3 fruit fly cellular contexts compared by ENCODE assay signal in the genomic region with DNA sequence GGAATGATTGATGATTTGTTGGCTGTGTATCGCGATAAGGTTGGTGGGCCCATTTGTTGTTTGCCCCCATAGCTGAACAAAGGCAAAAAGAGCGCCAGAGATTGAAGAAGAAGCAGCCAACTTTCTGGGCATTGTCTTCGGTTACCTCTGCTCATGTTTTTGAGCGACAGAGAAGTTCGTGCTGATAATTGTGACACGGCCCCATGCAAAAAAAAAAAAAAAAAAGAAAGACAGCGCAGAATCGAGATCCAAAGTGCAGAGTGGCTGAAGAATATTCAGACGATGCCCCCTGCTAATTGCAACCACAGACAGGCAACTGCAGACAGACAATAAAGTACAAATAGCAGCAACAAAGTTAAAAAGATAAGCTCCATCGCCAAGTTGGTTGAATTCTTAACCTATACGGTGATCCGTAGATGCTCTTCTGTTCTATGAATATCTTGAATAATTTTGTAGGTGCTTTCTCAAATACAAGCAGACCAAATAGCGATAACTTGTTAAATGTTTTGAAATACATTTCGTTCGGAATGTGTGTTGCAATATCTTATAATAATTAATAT.
TF ChIP-seq lines count a peak whose summit lies in the region.

No protein-coding gene starts in this region.

- TF ChIP-seq CTCF in whole organism, embryonic (GFP tag; optimal IDR thresholded peaks at IDR 0.05; lab: Kevin White, UChicago), result no peak

TF ChIP-seq in whole organism, embryonic, 481 proteins besides CTCF, POLR2A, EP300 and RAD21:
- TF ChIP-seq CG11723 (GFP tag; optimal IDR thresholded peaks at IDR 0.05; lab: Kevin White, UChicago), result no peak
- TF ChIP-seq Side (GFP tag; optimal IDR thresholded peaks at IDR 0.05; lab: Kevin White, UChicago), result no peak
- TF ChIP-seq Med (GFP tag; lab: Kevin White, UChicago), result peak; percentile 41
- peak; percentile 46 for TF ChIP-seq D19A (tag; optimal IDR thresholded peaks at IDR 0.05; lab: Kevin White, UChicago)
- 0 out of 2 replicates have a peak, but pooled peaks have one; percentile 1 for TF ChIP-seq Atf6 (GFP tag; IDR thresholded peaks at IDR 0.05; lab: Robert Waterston, UW)
- TF ChIP-seq CG10267 (tag; optimal IDR thresholded peaks at IDR 0.05; lab: Kevin White, UChicago), result no peak

TF ChIP-seq in whole organism, prepupa, 60 proteins besides CTCF, POLR2A, EP300 and RAD21 (continues in another document):
- TF ChIP-seq Sox15 (GFP tag; optimal IDR thresholded peaks at IDR 0.05; lab: Kevin White, UChicago) (no peak), CG32006 (GFP tag; optimal IDR thresholded peaks at IDR 0.05; lab: Kevin White, UChicago) (no peak), dsx (GFP tag; optimal IDR thresholded peaks at IDR 0.05; lab: Kevin White, UChicago; ENCODE audit: poor library complexity, severe bottlenecking) (peak; percentile 82), fkh (GFP tag; optimal IDR thresholded peaks at IDR 0.05; lab: Kevin White, UChicago) (no peak), Gug (GFP tag; IDR thresholded peaks at IDR 0.05; lab: Robert Waterston, UW) (no peak), esn (GFP tag; optimal IDR thresholded peaks at IDR 0.05; lab: Kevin White, UChicago) (no peak), ss (GFP tag; optimal IDR thresholded peaks at IDR 0.05; lab: Kevin White, UChicago) (peak in 1 of 2 experiments; percentile 79), svp (GFP tag; lab: Kevin White, UChicago) (peak; percentile 92), CG6808 (GFP tag; optimal IDR thresholded peaks at IDR 0.05; lab: Kevin White, UChicago) (no peak), Hr39 (GFP tag; optimal IDR thresholded peaks at IDR 0.05; lab: Kevin White, UChicago) (no peak), Hr38 (GFP tag; optimal IDR thresholded peaks at IDR 0.05; lab: Kevin White, UChicago) (no peak), acj6 (GFP tag; optimal IDR thresholded peaks at IDR 0.05; lab: Kevin White, UChicago) (no peak), CG3919 (GFP tag; optimal IDR thresholded peaks at IDR 0.05; lab: Kevin White, UChicago) (peak; percentile 28), CG9139 (GFP tag; optimal IDR thresholded peaks at IDR 0.05; lab: Kevin White, UChicago) (peak; percentile 20), Sox14 (GFP tag; optimal IDR thresholded peaks at IDR 0.05; lab: Kevin White, UChicago) (peak; percentile 37), CG31627 (GFP tag; optimal IDR thresholded peaks at IDR 0.05; lab: Kevin White, UChicago) (no peak), fd85E (GFP tag; optimal IDR thresholded peaks at IDR 0.05; lab: Kevin White, UChicago) (no peak), Ets21C (GFP tag; optimal IDR thresholded peaks at IDR 0.05; lab: Kevin White, UChicago) (no peak), Met (GFP tag; optimal IDR thresholded peaks at IDR 0.05; lab: Kevin White, UChicago) (no peak), Lpt (GFP tag; optimal IDR thresholded peaks at IDR 0.05; lab: Kevin White, UChicago) (no peak), Sox102F (GFP tag; optimal IDR thresholded peaks at IDR 0.05; lab: Kevin White, UChicago) (no peak), eg (GFP tag; IDR thresholded peaks at IDR 0.05; lab: Robert Waterston, UW) (no peak), CG8319 (GFP tag; optimal IDR thresholded peaks at IDR 0.05; lab: Kevin White, UChicago) (no peak), CG6163 (GFP tag; IDR thresholded peaks at IDR 0.05; lab: Robert Waterston, UW) (no peak; the same call in 2 of the 3 replicates), Eip78C (GFP tag; lab: Kevin White, UChicago) (peak; percentile 7), CG6792 (GFP tag; optimal IDR thresholded peaks at IDR 0.05; lab: Kevin White, UChicago) (no peak), Blimp-1 (GFP tag; optimal IDR thresholded peaks at IDR 0.05; lab: Kevin White, UChicago) (no peak), CG10631 (GFP tag; optimal IDR thresholded peaks at IDR 0.05; lab: Kevin White, UChicago) (no peak), CG16779 (tag; optimal IDR thresholded peaks at IDR 0.05; lab: Kevin White, UChicago) (no peak), net (GFP tag; optimal IDR thresholded peaks at IDR 0.05; lab: Kevin White, UChicago) (no peak), CG6276 (GFP tag; optimal IDR thresholded peaks at IDR 0.05; lab: Kevin White, UChicago) (no peak), Hr4 (GFP tag; optimal IDR thresholded peaks at IDR 0.05; lab: Kevin White, UChicago) (no peak), CG6854 (GFP tag; optimal IDR thresholded peaks at IDR 0.05; lab: Kevin White, UChicago) (no peak), CG10669 (GFP tag; optimal IDR thresholded peaks at IDR 0.05; lab: Kevin White, UChicago) (no peak), fd59A (GFP tag; optimal IDR thresholded peaks at IDR 0.05; lab: Kevin White, UChicago) (no peak), Eip75B (GFP tag; optimal IDR thresholded peaks at IDR 0.05; lab: Kevin White, UChicago) (no peak), pdm3 (GFP tag; optimal IDR thresholded peaks at IDR 0.05; lab: Kevin White, UChicago) (no peak), topi (GFP tag; optimal IDR thresholded peaks at IDR 0.05; lab: Kevin White, UChicago) (no peak), CG15336 (GFP tag; IDR thresholded peaks at IDR 0.05; lab: Robert Waterston, UW) (no peak), CG8632 (GFP tag; optimal IDR thresholded peaks at IDR 0.05; lab: Kevin White, UChicago) (no peak), CG4318 (GFP tag; optimal IDR thresholded peaks at IDR 0.05; lab: Kevin White, UChicago) (no peak)

TF ChIP-seq in whole organism, pupa, 21 proteins besides CTCF, POLR2A, EP300 and RAD21:
- TF ChIP-seq CG32121 (GFP tag; IDR thresholded peaks at IDR 0.05; lab: Robert Waterston, UW) (no peak), D1 (tag; optimal IDR thresholded peaks at IDR 0.05; lab: Kevin White, UChicago) (no peak), Pif1B (GFP tag; optimal IDR thresholded peaks at IDR 0.05; lab: Kevin White, UChicago) (peak; percentile 20), rn (GFP tag; IDR thresholded peaks at IDR 0.05; lab: Robert Waterston, UW) (no peak), CG14655 (GFP tag; optimal IDR thresholded peaks at IDR 0.05; lab: Kevin White, UChicago) (no peak)
TF ChIP-seq in whole organism, pupa: peak in this region for 1.
